Worm (Caenorhabditis elegans) whole organism, L1 larva: Measurements from ENCODE around the gene fbxa-55.

Experiments used
- C04F5.9 ChIP-seq: sonication (generic microtip); optimal IDR thresholded peaks from 2 replicates; lab custom pipeline; 2016; ENCODE audit warnings: missing genetic modification characterization, missing compliant biosample characterization
- C16A3.4 ChIP-seq: fragments of 150-350 bp; optimal IDR thresholded peaks from 2 replicates; lab custom pipeline; 2014; ENCODE audit warnings: missing biosample characterization, missing genetic modification characterization
- alr-1 ChIP-seq: fragments of 200-800 bp; sonication (Bioruptor generic); optimal IDR thresholded peaks from 2 replicates; lab custom pipeline; 2018; ENCODE audit warnings: borderline replicate concordance, mild to moderate bottlenecking, missing genetic modification characterization, missing compliant biosample characterization
- ama-1 ChIP-seq: fragments of 150-350 bp; optimal IDR thresholded peaks from 2 replicates; lab custom pipeline; 2014
- blmp-1 ChIP-seq: fragments of 150-350 bp; optimal IDR thresholded peaks from 2 replicates; lab custom pipeline; 2014; ENCODE audit warnings: missing biosample characterization, missing genetic modification characterization
- ceh-63 ChIP-seq: fragments of 200-800 bp; sonication (Bioruptor generic); optimal IDR thresholded peaks from 2 replicates; lab custom pipeline; 2018; ENCODE audit warnings: mild to moderate bottlenecking, missing genetic modification characterization, missing compliant biosample characterization
- ceh-90 ChIP-seq: sonication (generic microtip); optimal IDR thresholded peaks from 2 replicates; lab custom pipeline; 2016; ENCODE audit warnings: missing genetic modification characterization, missing compliant biosample characterization
- ces-1 ChIP-seq: fragments of 150-350 bp; optimal IDR thresholded peaks from 2 replicates; lab custom pipeline; 2014; ENCODE audit warnings: missing biosample characterization, missing genetic modification reagents, missing genetic modification characterization
- dpl-1 ChIP-seq, 3 experiments: fragments of 150-350 bp in 2 of 3; sonication (generic microtip) in 1 of 3; optimal IDR thresholded peaks; 2 replicates each; lab custom pipeline; 2014 to 2017; ENCODE audit warnings: missing biosample characterization in 3 of 3, missing genetic modification characterization in 3 of 3, missing genetic modification reagents in 3 of 3
- efl-1 ChIP-seq, 4 experiments: fragments of 150-350 bp; optimal IDR thresholded peaks in 3 of 4; peaks in 1 of 4; 1 replicate in 1 of 4; 2 replicates in 3 of 4; lab custom pipeline; 2014; ENCODE audit warnings: missing biosample characterization in 2 of 4, missing genetic modification characterization in 2 of 4, missing genetic modification reagents in 2 of 4
- egl-13 ChIP-seq: sonication (generic microtip); optimal IDR thresholded peaks from 2 replicates; lab custom pipeline; 2016; ENCODE audit warnings: missing genotype, missing genetic modification reagents, missing genetic modification characterization, missing compliant biosample characterization
- egl-27 ChIP-seq, 2 experiments: fragments of 150-350 bp in 1 of 2; sonication (generic microtip); optimal IDR thresholded peaks; 3 replicates each; lab custom pipeline; 2017 to 2018; ENCODE audit warnings: missing biosample characterization in 2 of 2, missing genetic modification characterization in 2 of 2, missing genetic modification reagents in 2 of 2
- elt-2 ChIP-seq: sonication (generic microtip); optimal IDR thresholded peaks from 2 replicates; lab custom pipeline; 2016; ENCODE audit warnings: missing genetic modification characterization, mild to moderate bottlenecking, inconsistent platforms, missing compliant biosample characterization, missing genetic modification reagents
- fkh-10 ChIP-seq: sonication (generic microtip); optimal IDR thresholded peaks from 2 replicates; lab custom pipeline; 2017; ENCODE audit warnings: missing biosample characterization, missing genetic modification reagents, missing genetic modification characterization
- fkh-4 ChIP-seq: sonication (generic microtip); optimal IDR thresholded peaks from 2 replicates; lab custom pipeline; 2016; ENCODE audit warnings: missing compliant biosample characterization, missing genetic modification characterization, borderline replicate concordance
- fkh-8 ChIP-seq: sonication (generic microtip); optimal IDR thresholded peaks from 2 replicates; lab custom pipeline; 2016; ENCODE audit warnings: mild to moderate bottlenecking, missing genetic modification characterization, missing compliant biosample characterization
- hpl-2 ChIP-seq: fragments of 150-350 bp; optimal IDR thresholded peaks from 2 replicates; lab custom pipeline; 2014; ENCODE audit warnings: missing biosample characterization, missing genetic modification reagents, missing genetic modification characterization
- irx-1 ChIP-seq: sonication (generic microtip); optimal IDR thresholded peaks from 2 replicates; lab custom pipeline; 2016; ENCODE audit warnings: missing genetic modification characterization, missing compliant biosample characterization
- isw-1 ChIP-seq: fragments of 200-800 bp; sonication (Bioruptor generic); IDR thresholded peaks from 2 replicates; pipeline ENCODE4 v1.3.6; 2022; ENCODE audit warnings: missing genetic modification characterization, missing compliant biosample characterization
- lin-13 ChIP-seq: fragments of 150-350 bp; optimal IDR thresholded peaks from 2 replicates; lab custom pipeline; 2014; ENCODE audit warnings: missing biosample characterization, missing genetic modification reagents, missing genetic modification characterization
- lin-15B ChIP-seq: fragments of 150-350 bp; sonication (generic microtip); optimal IDR thresholded peaks from 3 replicates; lab custom pipeline; 2014; ENCODE audit warnings: missing biosample characterization, missing genetic modification characterization
- lin-35 ChIP-seq, 2 experiments: fragments of 150-350 bp; optimal IDR thresholded peaks; 2 replicates each; lab custom pipeline; 2014; ENCODE audit warnings: missing biosample characterization in 2 of 2, missing genetic modification characterization in 2 of 2, missing genetic modification reagents in 2 of 2
- nhr-20 ChIP-seq: sonication (generic microtip); optimal IDR thresholded peaks from 2 replicates; lab custom pipeline; 2016; ENCODE audit warnings: mild to moderate bottlenecking, missing genetic modification characterization, missing compliant biosample characterization
- nhr-237 ChIP-seq: fragments of 150-350 bp; optimal IDR thresholded peaks from 2 replicates; lab custom pipeline; 2014; ENCODE audit warnings: missing biosample characterization, missing genetic modification characterization
- nhr-47 ChIP-seq: sonication (generic microtip); optimal IDR thresholded peaks from 2 replicates; lab custom pipeline; 2016; ENCODE audit warnings: mild to moderate bottlenecking, missing genetic modification characterization, moderate library complexity, missing compliant biosample characterization
- nhr-71 ChIP-seq: sonication (generic microtip); optimal IDR thresholded peaks from 2 replicates; lab custom pipeline; 2016; ENCODE audit warnings: mild to moderate bottlenecking, missing genetic modification characterization, moderate library complexity, missing compliant biosample characterization
- pax-3 ChIP-seq: fragments of 200-800 bp; sonication (Bioruptor generic); optimal IDR thresholded peaks from 2 replicates; lab custom pipeline; 2018; ENCODE audit warnings: mild to moderate bottlenecking, missing genetic modification characterization, moderate library complexity, missing compliant biosample characterization
- rnt-1 ChIP-seq: sonication (generic microtip); optimal IDR thresholded peaks from 2 replicates; lab custom pipeline; 2016; ENCODE audit warnings: mild to moderate bottlenecking, missing genetic modification characterization, moderate library complexity, missing compliant biosample characterization
- skn-1 ChIP-seq: fragments of 150-350 bp; optimal IDR thresholded peaks from 2 replicates; lab custom pipeline; 2014; ENCODE audit warnings: missing biosample characterization, missing genetic modification characterization
- snpc-4 ChIP-seq: fragments of 150-350 bp; optimal IDR thresholded peaks from 2 replicates; lab custom pipeline; 2014; ENCODE audit warnings: missing biosample characterization, missing genetic modification characterization
- snu-23 ChIP-seq: sonication (generic microtip); optimal IDR thresholded peaks from 2 replicates; lab custom pipeline; 2016; ENCODE audit warnings: missing genetic modification characterization, missing compliant biosample characterization
- sox-4 ChIP-seq: sonication (generic microtip); optimal IDR thresholded peaks from 2 replicates; lab custom pipeline; 2016; ENCODE audit warnings: missing genetic modification characterization, missing compliant biosample characterization
- sup-37 ChIP-seq: fragments of 200-800 bp; sonication (Bioruptor generic); optimal IDR thresholded peaks from 2 replicates; lab custom pipeline; 2018; ENCODE audit warnings: mild to moderate bottlenecking, missing genetic modification characterization, missing compliant biosample characterization
- tlp-1 ChIP-seq: fragments of 150-350 bp; optimal IDR thresholded peaks from 2 replicates; lab custom pipeline; 2014; ENCODE audit warnings: missing biosample characterization, missing genetic modification characterization
- unc-130 ChIP-seq: fragments of 150-350 bp; optimal IDR thresholded peaks from 2 replicates; lab custom pipeline; 2017; ENCODE audit warnings: missing biosample characterization, missing genetic modification characterization, inconsistent platforms

Gene fbxa-55

ce11 chrIII:907311-907710 is 28.6 kb downstream of the fbxa-55 start, which contains the start of gene F23H11.4:
F23H11.4 (minus strand) TSS chrIII:907539.
- TF ChIP-seq efl-1 (optimal IDR thresholded peaks at IDR 0.05; lab: Kevin White, UChicago) (no peak), efl-1 (GFP tag; optimal IDR thresholded peaks at IDR 0.05 in 1 of 2; lab: Kevin White, UChicago) (peak in 1 of 2 experiments; percentile 71), lin-35 (GFP tag; optimal IDR thresholded peaks at IDR 0.05; lab: Kevin White, UChicago) (no peak)

ce11 chrIII:901600-902250 is 34.2 kb downstream of the fbxa-55 start:
- TF ChIP-seq ama-1 (lab: Kevin White, UChicago) (no peak), nhr-47 (tag; lab: Kevin White, UChicago) (peak; percentile 4), pax-3 (tag; lab: Kevin White, UChicago) (no peak), egl-13 (tag; lab: Kevin White, UChicago) (no peak), alr-1 (tag; lab: Kevin White, UChicago) (no peak), efl-1 (optimal IDR thresholded peaks at IDR 0.05; lab: Kevin White, UChicago) (peak; percentile 55 to 70), efl-1 (GFP tag; optimal IDR thresholded peaks at IDR 0.05 in 1 of 2; lab: Kevin White, UChicago) (peak; percentile 78 to 97), lin-35 (GFP tag; optimal IDR thresholded peaks at IDR 0.05; lab: Kevin White, UChicago) (peak; percentile 42 to 87), fkh-4 (tag; lab: Kevin White, UChicago) (no peak), sox-4 (tag; lab: Kevin White, UChicago) (no peak), dpl-1 (GFP tag; optimal IDR thresholded peaks at IDR 0.05; lab: Kevin White, UChicago) (peak; percentile 61 to 81 (median 73)), ceh-63 (GFP tag; lab: Kevin White, UChicago) (no peak), hpl-2 (GFP tag; lab: Kevin White, UChicago) (no peak), fkh-8 (tag; lab: Kevin White, UChicago) (no peak), isw-1 (GFP tag; lab: Robert Waterston, UW) (no peak), snu-23 (GFP tag; lab: Kevin White, UChicago) (peak; percentile 3), skn-1 (tag; lab: Kevin White, UChicago) (no peak), snpc-4 (no peak), nhr-20 (peak; percentile 6), nhr-71 (tag; lab: Kevin White, UChicago) (peak; percentile 36), C16A3.4 (tag; lab: Kevin White, UChicago) (peak; percentile 15), unc-130 (tag; lab: Kevin White, UChicago) (no peak), rnt-1 (tag; lab: Kevin White, UChicago) (no peak), blmp-1 (tag; lab: Kevin White, UChicago) (peak; percentile 9), lin-13 (no peak), fkh-10 (GFP tag; lab: Kevin White, UChicago) (no peak), tlp-1 (no peak), lin-15B (tag; lab: Kevin White, UChicago) (peak; percentile 42), C04F5.9 (no peak)

- TF ChIP-seq ces-1 (GFP tag; lab: Kevin White, UChicago): no peak
- no peak for TF ChIP-seq elt-2 (tag; lab: Kevin White, UChicago)
- TF ChIP-seq efl-1 (optimal IDR thresholded peaks at IDR 0.05; lab: Kevin White, UChicago): no peak
- peak in 1 of 2 experiments; percentile 90 for TF ChIP-seq efl-1 (GFP tag; optimal IDR thresholded peaks at IDR 0.05 in 1 of 2; lab: Kevin White, UChicago)
- no peak for TF ChIP-seq ceh-90
- no peak for TF ChIP-seq nhr-237 (tag; lab: Kevin White, UChicago)
Observed at ce11 chrIII:901148-901547, 34.7 kb downstream of the fbxa-55 start, which contains the start of gene sucl-2. sucl-2 (minus strand) TSS chrIII:901412.

- no peak for TF ChIP-seq irx-1
- TF ChIP-seq egl-27 (tag; optimal IDR thresholded peaks at IDR 0.05; lab: Kevin White, UChicago): no peak
- no peak for TF ChIP-seq sup-37 (GFP tag; lab: Kevin White, UChicago)
- TF ChIP-seq nhr-71 (tag; lab: Kevin White, UChicago): no peak
- TF ChIP-seq nhr-47 (tag; lab: Kevin White, UChicago): no peak
- TF ChIP-seq snpc-4: no peak
Observed at ce11 chrIII:900134-900533, 35.8 kb downstream of the fbxa-55 start.
